Fruit fly (Drosophila melanogaster) whole organism, adult: ENCODE results near the gene aln.

ENCODE experiments used
- CG11617 ChIP-seq: fragments of 200-800 bp; sonication (Bioruptor generic); optimal IDR thresholded peaks from 2 replicates; lab custom pipeline; 2017; ENCODE audit warnings: mild to moderate bottlenecking, missing biosample characterization, missing genetic modification reagents, missing genetic modification characterization
- CG12768 ChIP-seq: fragments of 200-800 bp; sonication (Bioruptor generic); optimal IDR thresholded peaks from 2 replicates; lab custom pipeline; 2017; ENCODE audit warnings: missing biosample characterization, missing genetic modification characterization, mild to moderate bottlenecking, moderate library complexity, missing genetic modification reagents
- CG14711 ChIP-seq: fragments of 200-800 bp; sonication (Bioruptor generic); optimal IDR thresholded peaks from 2 replicates; lab custom pipeline; 2018; ENCODE audit warnings: missing biosample characterization, mild to moderate bottlenecking, missing genetic modification characterization, moderate library complexity
- CG1620 ChIP-seq: fragments of 200-800 bp; sonication (Bioruptor generic); optimal IDR thresholded peaks from 2 replicates; lab custom pipeline; 2016; ENCODE audit warnings: missing biosample characterization, missing genetic modification characterization
- CG33017 ChIP-seq: fragments of 200-800 bp; sonication (Bioruptor generic); optimal IDR thresholded peaks from 2 replicates; lab custom pipeline; 2018; ENCODE audit warnings: missing biosample characterization, mild to moderate bottlenecking, missing genetic modification characterization, moderate library complexity
- CG5204 ChIP-seq: fragments of 200-800 bp; sonication (Bioruptor generic); optimal IDR thresholded peaks from 2 replicates; lab custom pipeline; 2016; ENCODE audit warnings: missing biosample characterization, missing genetic modification characterization
- CG7045 ChIP-seq: fragments of 200-800 bp; sonication (Bioruptor generic); optimal IDR thresholded peaks from 2 replicates; lab custom pipeline; 2017; ENCODE audit warnings: missing biosample characterization, mild to moderate bottlenecking, missing genetic modification characterization
- CG7101 ChIP-seq: fragments of 200-800 bp; sonication (Bioruptor generic); optimal IDR thresholded peaks from 2 replicates; lab custom pipeline; 2018; ENCODE audit warnings: missing biosample characterization, mild to moderate bottlenecking, missing genetic modification characterization, moderate library complexity
- Clk ChIP-seq: fragments of 200-800 bp; sonication (Bioruptor generic); optimal IDR thresholded peaks from 2 replicates; lab custom pipeline; 2017; ENCODE audit warnings: missing biosample characterization, missing genetic modification characterization
- Crg-1 ChIP-seq: fragments of 200-800 bp; sonication (Bioruptor generic); optimal IDR thresholded peaks from 2 replicates; lab custom pipeline; 2016; ENCODE audit warnings: missing biosample characterization, missing genetic modification characterization
- Hr96 ChIP-seq: fragments of 200-800 bp; sonication (Bioruptor generic); optimal IDR thresholded peaks from 2 replicates; lab custom pipeline; 2016; ENCODE audit warnings: missing biosample characterization, missing genetic modification characterization
- Mnt ChIP-seq: fragments of 200-800 bp; sonication (Bioruptor generic); optimal IDR thresholded peaks from 2 replicates; lab custom pipeline; 2016; ENCODE audit warnings: missing biosample characterization, mild to moderate bottlenecking, missing genetic modification characterization
- bab1 ChIP-seq: fragments of 200-800 bp; sonication (Bioruptor generic); optimal IDR thresholded peaks from 3 replicates; lab custom pipeline; 2019; ENCODE audit warnings: missing biosample characterization, mild to moderate bottlenecking, missing genetic modification characterization, moderate library complexity
- cic ChIP-seq: fragments of 200-800 bp; sonication (Bioruptor generic); optimal IDR thresholded peaks from 2 replicates; lab custom pipeline; 2017; ENCODE audit warnings: missing biosample characterization, mild to moderate bottlenecking, missing genetic modification characterization, moderate library complexity
- cnc ChIP-seq, 2 experiments: fragments of >200 bp; optimal IDR thresholded peaks; 2 replicates each; lab custom pipeline; 2017
- kay ChIP-seq: fragments of 200-800 bp; sonication (Bioruptor generic); peaks from one replicate; lab custom pipeline; 2016; ENCODE audit warnings: missing biosample characterization, missing genetic modification characterization, borderline replicate concordance
- ovo ChIP-seq: fragments of 200-800 bp; sonication (Bioruptor generic); optimal IDR thresholded peaks from 2 replicates; lab custom pipeline; 2016; ENCODE audit warnings: missing biosample characterization, missing genetic modification characterization
- pad ChIP-seq: fragments of 200-800 bp; sonication (Bioruptor generic); optimal IDR thresholded peaks from 3 replicates; lab custom pipeline; 2017; ENCODE audit warnings: missing biosample characterization, missing genetic modification characterization, mild to moderate bottlenecking, moderate library complexity, missing genetic modification reagents
- tj ChIP-seq: fragments of 200-800 bp; sonication (Bioruptor generic); optimal IDR thresholded peaks from 3 replicates; lab custom pipeline; 2017; ENCODE audit warnings: missing biosample characterization, mild to moderate bottlenecking, missing genetic modification characterization, moderate library complexity
- toe ChIP-seq: fragments of 200-800 bp; sonication (Bioruptor generic); optimal IDR thresholded peaks from 2 replicates; lab custom pipeline; 2016; ENCODE audit warnings: missing biosample characterization, missing genetic modification characterization

The aln gene

dm6 chr3L:993709-994108 lies at the start of gene aln:
TSS of gene aln (plus strand) at chr3L:993983.
- TF ChIP-seq ovo (GFP tag; lab: Kevin White, UChicago) = no peak
- no peak for TF ChIP-seq CG33017 (tag; lab: Kevin White, UChicago)

- TF ChIP-seq CG12768 (GFP tag; lab: Kevin White, UChicago) = no peak
- TF ChIP-seq CG5204 (GFP tag; lab: Kevin White, UChicago) = no peak
- TF ChIP-seq CG11617 = no peak
- TF ChIP-seq bab1 = no peak
- no peak for TF ChIP-seq CG33017 (tag; lab: Kevin White, UChicago)
- no peak for TF ChIP-seq kay (GFP tag; lab: Kevin White, UChicago)
- no peak for TF ChIP-seq ovo (GFP tag; lab: Kevin White, UChicago)
- no peak for TF ChIP-seq Hr96 (GFP tag; lab: Kevin White, UChicago)
Observed at dm6 chr3L:952152-952551, 41.6 kb upstream of the aln start.

DNA sequence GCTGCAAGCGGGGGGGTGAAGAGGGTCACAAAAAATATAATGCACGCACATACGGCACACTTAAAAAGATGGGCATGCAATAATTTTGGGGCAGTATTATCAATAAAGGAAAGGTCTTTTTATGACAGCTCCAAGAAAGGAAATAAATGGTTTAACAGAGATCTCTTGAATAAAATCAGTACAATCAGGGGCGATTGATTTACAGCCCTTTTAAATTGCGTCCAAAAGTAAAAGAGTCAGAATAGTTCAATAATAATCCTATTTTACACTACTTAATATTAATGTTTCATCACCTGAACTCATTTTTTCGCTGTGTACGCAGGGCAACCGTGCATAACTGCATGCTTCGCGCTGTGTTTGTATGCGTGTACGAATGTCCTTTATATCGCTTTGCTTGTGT lies 36.9 kb upstream of the aln start:
- TF ChIP-seq CG11617 = no peak
- no peak for TF ChIP-seq tj
- no peak for TF ChIP-seq CG1620 (GFP tag; lab: Kevin White, UChicago)
- no peak for TF ChIP-seq kay (GFP tag; lab: Kevin White, UChicago)
- no peak for TF ChIP-seq bab1
- TF ChIP-seq ovo (GFP tag; lab: Kevin White, UChicago) = no peak
- no peak for TF ChIP-seq Crg-1 (GFP tag; lab: Kevin White, UChicago)
- TF ChIP-seq CG33017 (tag; lab: Kevin White, UChicago) = no peak
- no peak for TF ChIP-seq toe
- TF ChIP-seq Hr96 (GFP tag; lab: Kevin White, UChicago) = no peak
- no peak for TF ChIP-seq Mnt (GFP tag; lab: Kevin White, UChicago)
- no peak for TF ChIP-seq Clk (GFP tag; lab: Kevin White, UChicago)
- no peak for TF ChIP-seq CG12768 (GFP tag; lab: Kevin White, UChicago)
- no peak for TF ChIP-seq CG7101
- no peak for TF ChIP-seq pad

DNA sequence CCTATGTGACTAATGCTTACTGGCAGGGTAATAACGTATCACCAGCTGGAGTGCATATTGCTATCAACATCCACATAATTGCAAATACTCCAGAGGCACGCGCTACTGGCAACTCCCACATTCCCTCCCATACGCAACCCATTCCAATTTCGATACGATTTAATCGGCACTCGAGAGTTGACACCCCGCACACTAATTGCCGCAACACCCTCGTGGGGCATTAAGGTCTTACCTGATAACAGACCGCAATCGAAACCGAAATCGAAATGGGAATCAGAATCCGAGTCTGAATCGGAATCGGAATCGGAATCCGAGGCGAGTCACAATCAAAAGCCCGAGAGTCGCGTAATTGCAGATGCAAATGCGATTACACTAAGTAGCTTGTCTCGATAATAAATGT lies 35.2 kb upstream of the aln start:
- TF ChIP-seq toe (no peak), bab1 (no peak), CG1620 (GFP tag; lab: Kevin White, UChicago) (no peak), tj (no peak), CG14711 (tag; lab: Kevin White, UChicago) (no peak), cnc (optimal IDR thresholded peaks at IDR 0.05; lab: Kevin White, UChicago) (no peak), CG7045 (no peak), Hr96 (GFP tag; lab: Kevin White, UChicago) (no peak), CG7101 (no peak), pad (no peak), kay (GFP tag; lab: Kevin White, UChicago) (no peak), Clk (GFP tag; lab: Kevin White, UChicago) (no peak)

- TF ChIP-seq CG11617 = no peak
- peak; percentile 14 for TF ChIP-seq bab1
- no peak for TF ChIP-seq cnc (optimal IDR thresholded peaks at IDR 0.05; lab: Kevin White, UChicago)
- TF ChIP-seq ovo (GFP tag; lab: Kevin White, UChicago) = no peak
- no peak for TF ChIP-seq CG1620 (GFP tag; lab: Kevin White, UChicago)
Observed at dm6 chr3L:959188-959868, 34.5 kb upstream of the aln start.

DNA sequence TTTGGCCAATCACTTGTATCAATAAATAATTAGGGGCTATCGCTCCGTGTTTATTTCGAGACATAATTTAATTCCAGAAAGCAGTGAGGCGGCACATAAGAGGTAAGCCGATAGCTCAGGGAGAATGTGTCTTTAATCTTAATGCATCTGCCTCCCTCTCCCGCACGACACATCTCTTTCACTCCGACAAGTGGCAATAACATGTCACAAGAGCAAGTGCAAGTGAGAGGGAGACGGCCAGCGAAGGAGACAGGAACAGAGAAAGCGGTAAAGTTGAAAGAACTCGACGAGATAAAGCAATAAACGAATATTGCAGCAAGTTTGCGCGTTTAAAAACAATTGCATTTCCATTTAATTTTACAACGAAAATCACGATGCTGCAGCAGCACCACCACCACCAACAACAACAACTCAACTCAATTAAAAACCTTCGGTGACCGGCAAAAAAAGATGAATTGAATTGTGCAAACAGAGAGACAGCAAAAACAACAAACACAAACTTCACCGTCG lies 33.9 kb upstream of the aln start:
- TF ChIP-seq cnc (optimal IDR thresholded peaks at IDR 0.05; lab: Kevin White, UChicago) (no peak), toe (no peak), bab1 (no peak), CG12768 (GFP tag; lab: Kevin White, UChicago) (no peak), Clk (GFP tag; lab: Kevin White, UChicago) (no peak), cic (GFP tag; lab: Kevin White, UChicago) (no peak), CG7045 (no peak), CG11617 (no peak), CG14711 (tag; lab: Kevin White, UChicago) (no peak), kay (GFP tag; lab: Kevin White, UChicago) (no peak), CG7101 (no peak), tj (no peak)

DNA sequence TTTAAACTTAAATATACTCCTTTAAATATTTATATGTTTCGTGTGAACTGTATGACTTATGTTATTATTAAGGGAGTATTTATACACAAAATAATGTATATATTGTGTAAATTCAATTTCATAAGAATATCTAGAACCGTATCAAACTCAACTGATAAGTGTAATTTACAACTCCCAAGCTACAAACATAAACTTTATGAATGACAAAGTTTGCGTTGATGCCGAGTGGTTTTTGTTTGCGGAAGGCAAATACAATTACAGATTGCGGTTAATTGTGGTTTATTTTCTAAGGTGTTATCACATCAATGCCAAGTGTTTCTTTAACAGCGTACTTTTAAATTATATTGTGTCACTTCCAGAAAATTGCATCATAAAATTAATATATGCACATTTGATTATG lies 33.2 kb upstream of the aln start:
- no peak for TF ChIP-seq cnc (optimal IDR thresholded peaks at IDR 0.05; lab: Kevin White, UChicago)
- no peak for TF ChIP-seq Crg-1 (GFP tag; lab: Kevin White, UChicago)
- TF ChIP-seq Hr96 (GFP tag; lab: Kevin White, UChicago) = no peak
- TF ChIP-seq Clk (GFP tag; lab: Kevin White, UChicago) = no peak
- peak; percentile 6 for TF ChIP-seq CG12768 (GFP tag; lab: Kevin White, UChicago)
- peak; percentile 9 for TF ChIP-seq CG14711 (tag; lab: Kevin White, UChicago)
- TF ChIP-seq CG33017 (tag; lab: Kevin White, UChicago) = peak; percentile 38
- peak; percentile 67 for TF ChIP-seq kay (GFP tag; lab: Kevin White, UChicago)
- TF ChIP-seq ovo (GFP tag; lab: Kevin White, UChicago) = no peak
- TF ChIP-seq CG1620 (GFP tag; lab: Kevin White, UChicago) = no peak
- TF ChIP-seq CG11617 = no peak
- no peak for TF ChIP-seq pad
- TF ChIP-seq toe = no peak
- TF ChIP-seq tj = no peak
- TF ChIP-seq cic (GFP tag; lab: Kevin White, UChicago) = peak; percentile 15
- no peak for TF ChIP-seq bab1
- peak; percentile 59 for TF ChIP-seq CG7045
- no peak for TF ChIP-seq Mnt (GFP tag; lab: Kevin White, UChicago)
- TF ChIP-seq CG7101 = peak; percentile 33
- TF ChIP-seq CG5204 (GFP tag; lab: Kevin White, UChicago) = no peak
